Worm (Caenorhabditis elegans): ENCODE results near the gene srw-61.

The srw-61 gene

ce11 chrIV:16254464-16254863 is 16.0 kb upstream of the srw-61 start, which contains the start of gene hlh-17:
Gene hlh-17 (plus strand): TSS chrIV:16254764.
- no peak for TF ChIP-seq lin-39 (tag; optimal IDR thresholded peaks at IDR 0.05)
- TF ChIP-seq fkh-10 (GFP tag; optimal IDR thresholded peaks at IDR 0.05): no peak
- no peak for TF ChIP-seq ceh-63 (GFP tag; optimal IDR thresholded peaks at IDR 0.05)
- TF ChIP-seq Y116A8C.19 (tag; optimal IDR thresholded peaks at IDR 0.05; ENCODE audit: borderline replicate concordance): no peak
- no peak for TF ChIP-seq dpl-1 (GFP tag; optimal IDR thresholded peaks at IDR 0.05)
- no peak for TF ChIP-seq isw-1 (GFP tag; IDR thresholded peaks at IDR 0.05)
- TF ChIP-seq blmp-1 (tag; optimal IDR thresholded peaks at IDR 0.05): no peak
- TF ChIP-seq efl-3 (GFP tag; optimal IDR thresholded peaks at IDR 0.05): no peak
- TF ChIP-seq ceh-90 (tag; optimal IDR thresholded peaks at IDR 0.05): no peak
- TF ChIP-seq lsy-2 (tag; optimal IDR thresholded peaks at IDR 0.05): no peak
- TF ChIP-seq nhr-71 (tag; optimal IDR thresholded peaks at IDR 0.05): no peak
- no peak for TF ChIP-seq egl-13 (tag; optimal IDR thresholded peaks at IDR 0.05)
- TF ChIP-seq lin-35 (GFP tag; optimal IDR thresholded peaks at IDR 0.05): no peak
- no peak for TF ChIP-seq nhr-12 (tag; optimal IDR thresholded peaks at IDR 0.05)
- TF ChIP-seq egl-27 (tag; optimal IDR thresholded peaks at IDR 0.05): no peak

ce11 chrIV:16247131-16247530 is 8.7 kb upstream of the srw-61 start, which contains the start of gene F38C2.1:
Gene F38C2.1 (plus strand): TSS chrIV:16247431.
- TF ChIP-seq efl-1 (optimal IDR thresholded peaks at IDR 0.05) (no peak), efl-1 (GFP tag; optimal IDR thresholded peaks at IDR 0.05 in 1 of 2) (no peak), nhr-47 (tag; optimal IDR thresholded peaks at IDR 0.05) (no peak), nhr-85 (tag) (no peak), unc-62 (GFP tag; optimal IDR thresholded peaks at IDR 0.05) (no peak), swsn-7 (tag; optimal IDR thresholded peaks at IDR 0.05) (no peak), elt-3 (tag; optimal IDR thresholded peaks at IDR 0.05) (no peak), zip-4 (GFP tag; optimal IDR thresholded peaks at IDR 0.05) (no peak), lin-13 (GFP tag; optimal IDR thresholded peaks at IDR 0.05) (no peak), snpc-4 (tag; optimal IDR thresholded peaks at IDR 0.05) (no peak), ceh-82 (tag; optimal IDR thresholded peaks at IDR 0.05) (no peak), unc-130 (tag; optimal IDR thresholded peaks at IDR 0.05) (no peak), nhr-12 (tag; optimal IDR thresholded peaks at IDR 0.05) (no peak)

- no peak for TF ChIP-seq mdl-1 (tag; optimal IDR thresholded peaks at IDR 0.05)
- no peak for TF ChIP-seq aly-2 (tag; optimal IDR thresholded peaks at IDR 0.05)
- TF ChIP-seq nhr-28 (tag; optimal IDR thresholded peaks at IDR 0.05): no peak
- TF ChIP-seq vab-15 (tag; optimal IDR thresholded peaks at IDR 0.05): no peak
- no peak for TF ChIP-seq ces-1 (GFP tag; optimal IDR thresholded peaks at IDR 0.05)
- TF ChIP-seq elt-2 (tag; optimal IDR thresholded peaks at IDR 0.05): no peak
- TF ChIP-seq irx-1 (tag; optimal IDR thresholded peaks at IDR 0.05): no peak
- TF ChIP-seq nhr-71 (tag; optimal IDR thresholded peaks at IDR 0.05): no peak
- no peak for TF ChIP-seq xbp-1 (tag; optimal IDR thresholded peaks at IDR 0.05)
- TF ChIP-seq lin-39 (tag; optimal IDR thresholded peaks at IDR 0.05): no peak
- no peak for TF ChIP-seq hlh-4 (tag; optimal IDR thresholded peaks at IDR 0.05)
- no peak for TF ChIP-seq C34B4.2 (tag; optimal IDR thresholded peaks at IDR 0.05)
- no peak for TF ChIP-seq C16A3.4 (tag; optimal IDR thresholded peaks at IDR 0.05)
- TF ChIP-seq lin-35 (GFP tag; optimal IDR thresholded peaks at IDR 0.05): no peak
- TF ChIP-seq C04F5.9 (tag; optimal IDR thresholded peaks at IDR 0.05): no peak
- no peak for TF ChIP-seq nhr-77 (tag; optimal IDR thresholded peaks at IDR 0.05)
- TF ChIP-seq pax-3 (tag; optimal IDR thresholded peaks at IDR 0.05): no peak
- TF ChIP-seq nhr-19 (GFP tag; conservative IDR thresholded peaks at IDR 0.05): no peak
These were observed 1.6 kb downstream of the srw-61 start for ce11 chrIV:16236827-16237226.

Data from whole organism, L1 larva.